Fruit fly (Drosophila melanogaster): ENCODE measurements around the gene CG5906.

CG5906 gene

dm6 chr3L:11918217-11918616, 47.1 kb upstream of the CG5906 start (continued):
- TF ChIP-seq chif (GFP tag; optimal IDR thresholded peaks at IDR 0.05) (no peak), CTCF (GFP tag; optimal IDR thresholded peaks at IDR 0.05) (peak; percentile 47), az2 (GFP tag; optimal IDR thresholded peaks at IDR 0.05) (no peak), Hr3 (GFP tag; optimal IDR thresholded peaks at IDR 0.05) (peak; percentile 94), br (optimal IDR thresholded peaks at IDR 0.05) (no peak), CG4730 (GFP tag; IDR thresholded peaks at IDR 0.05) (no peak), Atf3 (GFP tag; optimal IDR thresholded peaks at IDR 0.05) (peak; percentile 25), CG7556 (GFP tag; optimal IDR thresholded peaks at IDR 0.05) (no peak), tx (GFP tag; optimal IDR thresholded peaks at IDR 0.05) (no peak), sens (GFP tag) (peak; percentile 62), aop (GFP tag; IDR thresholded peaks at IDR 0.05) (no peak), CG42726 (GFP tag; IDR thresholded peaks at IDR 0.05; ENCODE audit: partially characterized antibody) (0 out of 2 replicates have a peak, but pooled peaks have one; percentile 40), CG18764 (GFP tag; optimal IDR thresholded peaks at IDR 0.05) (no peak), Nf-YA (GFP tag; IDR thresholded peaks at IDR 0.05) (no peak), CG14710 (tag; optimal IDR thresholded peaks at IDR 0.05) (no peak), CG7928 (GFP tag; optimal IDR thresholded peaks at IDR 0.05) (no peak)

- TF ChIP-seq sr (GFP tag; IDR thresholded peaks at IDR 0.05) (no peak), row (GFP tag; IDR thresholded peaks at IDR 0.05) (peak; percentile 53), CG7556 (GFP tag; optimal IDR thresholded peaks at IDR 0.05) (peak; percentile 17), CG11504 (tag; optimal IDR thresholded peaks at IDR 0.05) (peak; percentile 57), abd-A (tag; optimal IDR thresholded peaks at IDR 0.05) (peak; percentile 32), hkb (optimal IDR thresholded peaks at IDR 0.05) (no peak), hkb (GFP tag; IDR thresholded peaks at IDR 0.05) (no peak), lab (GFP tag; optimal IDR thresholded peaks at IDR 0.05) (peak; percentile 58), sima (GFP tag; optimal IDR thresholded peaks at IDR 0.05) (no peak), CG8388 (GFP tag; optimal IDR thresholded peaks at IDR 0.05) (peak; percentile 4), gem (tag; optimal IDR thresholded peaks at IDR 0.05) (peak; percentile 40), emc (GFP tag; optimal IDR thresholded peaks at IDR 0.05) (no peak), lmd (GFP tag; IDR thresholded peaks at IDR 0.05) (0 out of 2 replicates have a peak, but pooled peaks have one; percentile 5), CG15269 (tag; optimal IDR thresholded peaks at IDR 0.05) (peak; percentile 2), Ptx1 (GFP tag; IDR thresholded peaks at IDR 0.05) (peak; percentile 52; the same call in 1 of the 2 replicates), CG2678 (tag; optimal IDR thresholded peaks at IDR 0.05) (peak; percentile 39), Meics (GFP tag; optimal IDR thresholded peaks at IDR 0.05) (peak; percentile 38), CG31441 (GFP tag; IDR thresholded peaks at IDR 0.05) (peak; percentile 36; the same call in 1 of the 2 replicates), Sox102F (GFP tag; optimal IDR thresholded peaks at IDR 0.05) (peak; percentile 37), ci (GFP tag; IDR thresholded peaks at IDR 0.05) (peak; percentile 51; the same call in 1 of the 3 replicates), CG3281 (GFP tag; optimal IDR thresholded peaks at IDR 0.05) (peak; percentile 30), scrt (GFP tag; optimal IDR thresholded peaks at IDR 0.05) (peak; percentile 17), hth (optimal IDR thresholded peaks at IDR 0.05) (no peak), CG9437 (GFP tag; optimal IDR thresholded peaks at IDR 0.05) (no peak), Hmr (GFP tag; optimal IDR thresholded peaks at IDR 0.05) (peak; percentile 35), dmrt99B (tag; optimal IDR thresholded peaks at IDR 0.05) (peak; percentile 45), Fer1 (GFP tag; optimal IDR thresholded peaks at IDR 0.05) (peak; percentile 29), ken (GFP tag; IDR thresholded peaks at IDR 0.05) (0 out of 3 replicates have a peak, but pooled peaks have one; percentile 35), trem (tag; optimal IDR thresholded peaks at IDR 0.05) (peak; percentile 10), sens (GFP tag) (peak; percentile 66), Nf-YA (GFP tag; IDR thresholded peaks at IDR 0.05) (no peak), H15 (GFP tag; IDR thresholded peaks at IDR 0.05) (0 out of 3 replicates have a peak, but pooled peaks have one; percentile 30), Hr51 (GFP tag; optimal IDR thresholded peaks at IDR 0.05) (peak in 1 of 2 experiments; percentile 5), CG18599 (GFP tag; optimal IDR thresholded peaks at IDR 0.05) (peak; percentile 59), sqz (GFP tag; optimal IDR thresholded peaks at IDR 0.05) (no peak), CG2120 (GFP tag; optimal IDR thresholded peaks at IDR 0.05) (peak; percentile 23), Atf6 (GFP tag; IDR thresholded peaks at IDR 0.05) (0 out of 2 replicates have a peak, but pooled peaks have one; percentile 25), tap (tag; optimal IDR thresholded peaks at IDR 0.05) (peak; percentile 21)
These were observed 25.7 kb upstream of the CG5906 start for dm6 chr3L:11896756-11897155.
